Worm (Caenorhabditis elegans): ENCODE measurements around the gene mxl-2.

mxl-2 gene

ce11 chrIII:189280-189679 is 1.3 kb upstream of the mxl-2 start:
- no peak for TF ChIP-seq snpc-1.1 (tag; optimal IDR thresholded peaks at IDR 0.05; ENCODE audit: insufficient read depth)
- TF ChIP-seq cebp-1 (GFP tag; IDR thresholded peaks at IDR 0.05) = no peak
- TF ChIP-seq cebp-1 (tag; optimal IDR thresholded peaks at IDR 0.05) = peak; percentile 79
- TF ChIP-seq B0035.1 (tag; optimal IDR thresholded peaks at IDR 0.05) = no peak
- TF ChIP-seq efl-1 (GFP tag; optimal IDR thresholded peaks at IDR 0.05) = no peak

DNA sequence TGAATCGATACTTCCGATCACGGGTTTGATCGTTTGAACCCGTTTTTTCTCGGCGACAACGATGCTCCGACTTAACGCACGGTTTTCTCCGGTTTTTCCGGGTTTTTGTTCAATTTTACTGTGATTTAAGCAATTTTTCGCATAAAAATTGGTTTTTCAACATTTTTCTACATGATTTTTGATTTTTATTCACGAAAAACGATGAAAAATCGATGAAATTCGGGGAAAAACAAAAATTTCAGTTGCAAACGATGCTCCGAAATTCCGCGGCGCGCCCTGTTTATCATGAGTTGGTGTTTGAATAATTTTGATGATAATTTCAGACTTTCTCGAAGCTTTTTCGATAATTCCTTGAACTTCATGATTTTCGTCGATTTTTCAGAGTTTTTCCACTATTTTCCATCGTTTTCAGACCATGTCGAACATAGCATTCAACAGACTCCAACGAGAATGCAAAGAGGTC is 526 bp upstream of the mxl-2 start, which contains the start of gene ubc-20:
Gene ubc-20, plus strand, starts transcription at position 413 of the 463 bp plus-strand sequence.
- TF ChIP-seq attf-3 (GFP tag; conservative IDR thresholded peaks at IDR 0.05) = peak; percentile 95
- no peak for TF ChIP-seq cebp-1 (GFP tag; IDR thresholded peaks at IDR 0.05)
- peak; percentile 14 for TF ChIP-seq cebp-1 (tag; optimal IDR thresholded peaks at IDR 0.05)
- peak; percentile 70 for TF ChIP-seq attf-5 (GFP tag; optimal IDR thresholded peaks at IDR 0.05)
- TF ChIP-seq tbx-9 (tag; optimal IDR thresholded peaks at IDR 0.05; ENCODE audit: borderline replicate concordance) = no peak
- peak; percentile 25 for TF ChIP-seq nhr-80 (tag; optimal IDR thresholded peaks at IDR 0.05)

DNA sequence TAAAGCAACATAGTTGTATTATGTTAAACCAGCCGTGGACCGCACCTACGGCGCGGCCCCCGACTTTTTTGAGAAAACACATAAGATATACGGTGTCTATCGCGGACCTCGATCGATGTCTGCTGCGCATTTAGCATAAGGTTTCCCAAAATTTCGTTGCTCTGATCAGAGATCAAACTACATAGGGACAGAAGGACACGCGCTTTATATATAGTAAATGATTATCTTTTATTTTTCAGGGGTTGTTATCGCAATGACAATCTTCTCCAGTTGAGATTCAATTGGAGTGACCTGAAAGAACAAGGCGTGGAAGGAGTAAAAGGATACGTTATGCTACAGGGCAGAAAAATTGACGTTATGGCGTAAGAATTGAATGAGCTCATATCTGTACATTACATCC is 2.0 kb downstream of the mxl-2 start:
- TF ChIP-seq hmg-1.2 (GFP tag; IDR thresholded peaks at IDR 0.05) (peak; percentile 49), B0336.3 (GFP tag; IDR thresholded peaks at IDR 0.05) (0 out of 2 replicates have a peak, but pooled peaks have one; percentile 31), attf-6 (GFP tag; IDR thresholded peaks at IDR 0.05) (peak; percentile 53; the same call in 1 of the 2 replicates), pbrm-1 (GFP tag; IDR thresholded peaks at IDR 0.05) (0 out of 2 replicates have a peak, but pooled peaks have one; percentile 32), D2030.7 (GFP tag; IDR thresholded peaks at IDR 0.05) (0 out of 2 replicates have a peak, but pooled peaks have one; percentile 13), snpc-1.1 (tag; optimal IDR thresholded peaks at IDR 0.05; ENCODE audit: insufficient read depth) (peak; percentile 75), snpc-4 (GFP tag; optimal IDR thresholded peaks at IDR 0.05) (peak; percentile 32), snpc-4 (tag; optimal IDR thresholded peaks at IDR 0.05) (peak in 2 of 4 experiments; percentile 87 to 90), Y56A3A.18 (GFP tag; IDR thresholded peaks at IDR 0.05) (0 out of 2 replicates have a peak, but pooled peaks have one; percentile 8)

DNA sequence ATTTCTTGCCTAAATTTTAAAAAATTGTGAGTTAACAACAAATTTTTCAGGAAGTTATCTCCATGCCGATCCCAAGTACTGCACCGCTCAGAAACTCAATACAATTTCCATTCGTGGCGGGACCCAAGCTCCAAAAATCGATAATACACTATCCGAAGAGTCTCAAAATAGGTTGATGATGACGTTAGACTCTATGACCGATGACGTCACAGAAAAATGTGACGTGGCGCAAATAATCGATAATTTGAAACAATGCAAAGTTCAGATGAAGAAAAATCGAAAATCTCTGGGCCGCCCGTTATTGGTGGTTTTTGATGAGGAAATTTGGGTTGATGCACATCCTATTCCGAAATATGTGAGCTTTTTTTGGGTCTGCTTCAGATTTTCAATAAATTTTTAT is 3.6 kb downstream of the mxl-2 start:
- no peak for TF ChIP-seq F22D6.2 (tag; optimal IDR thresholded peaks at IDR 0.05)
- TF ChIP-seq egl-44 (GFP tag; IDR thresholded peaks at IDR 0.05) = no peak
- no peak for TF ChIP-seq xnd-1 (tag; optimal IDR thresholded peaks at IDR 0.05)
- no peak for TF ChIP-seq hmg-1.2 (GFP tag; IDR thresholded peaks at IDR 0.05)
- TF ChIP-seq D2030.7 (GFP tag; IDR thresholded peaks at IDR 0.05) = no peak
- no peak for TF ChIP-seq ama-1 (optimal IDR thresholded peaks at IDR 0.05)
- no peak for TF ChIP-seq ama-1 (GFP tag; optimal IDR thresholded peaks at IDR 0.05)

- TF ChIP-seq somi-1 (GFP tag; optimal IDR thresholded peaks at IDR 0.05) (no peak), nhr-120 (GFP tag; IDR thresholded peaks at IDR 0.05) (no peak), lin-40 (tag; optimal IDR thresholded peaks at IDR 0.05) (no peak)
Observed at ce11 chrIII:183072-183471, 4.9 kb downstream of the mxl-2 start.

ce11 chrIII:182080-182479 is 5.9 kb downstream of the mxl-2 start, which contains the start of gene F40G9.15:
F40G9.15 (plus strand) TSS chrIII:182380.
- TF ChIP-seq unc-130 (GFP tag; optimal IDR thresholded peaks at IDR 0.05) (no peak), lin-40 (tag; optimal IDR thresholded peaks at IDR 0.05) (no peak), dpff-1 (tag; optimal IDR thresholded peaks at IDR 0.05) (no peak), bed-2 (GFP tag; IDR thresholded peaks at IDR 0.05) (no peak), hsf-1 (GFP tag; IDR thresholded peaks at IDR 0.05) (no peak), F37B4.10 (GFP tag; IDR thresholded peaks at IDR 0.05) (no peak), Y53G8AR.9 (GFP tag; conservative IDR thresholded peaks at IDR 0.05) (no peak), attf-3 (GFP tag; conservative IDR thresholded peaks at IDR 0.05) (no peak), F55B11.4 (tag; optimal IDR thresholded peaks at IDR 0.05; ENCODE audit: borderline replicate concordance, insufficient read depth) (no peak), F57C9.4 (tag; optimal IDR thresholded peaks at IDR 0.05) (no peak), snpc-4 (GFP tag; optimal IDR thresholded peaks at IDR 0.05) (no peak), snpc-4 (tag; optimal IDR thresholded peaks at IDR 0.05) (no peak), mxl-1 (tag; optimal IDR thresholded peaks at IDR 0.05) (no peak), xnd-1 (tag; optimal IDR thresholded peaks at IDR 0.05) (no peak), akir-1 (GFP tag; optimal IDR thresholded peaks at IDR 0.05) (no peak), B0019.2 (GFP tag; conservative IDR thresholded peaks at IDR 0.05) (no peak), somi-1 (GFP tag; optimal IDR thresholded peaks at IDR 0.05) (no peak), die-1 (tag; optimal IDR thresholded peaks at IDR 0.05) (no peak), F22D6.2 (tag; optimal IDR thresholded peaks at IDR 0.05) (no peak), attf-6 (GFP tag; IDR thresholded peaks at IDR 0.05) (no peak), madf-6 (GFP tag; IDR thresholded peaks at IDR 0.05) (no peak)
